Fruit fly (Drosophila melanogaster) ovary, adult (tissue): ENCODE results near the gene CG14262.

Experiments used
- CG17801 ChIP-seq: fragments of 200-800 bp; optimal IDR thresholded peaks from 2 replicates; lab custom pipeline; 2019; ENCODE audit warnings: missing biosample characterization, mild to moderate bottlenecking, missing genetic modification characterization, moderate library complexity; ENCODE audit not compliant: partially characterized antibody

The CG14262 gene

dm6 chr3R:27238438-27239301 is 26.6 kb downstream of the CG14262 start, which contains the start of the genes CG31064 and PolA2:
Gene CG31064, minus strand, starts transcription at chr3R:27239085.
Gene PolA2, plus strand, starts transcription at chr3R:27239163.
- TF ChIP-seq CG17801 (GFP tag; lab: Kevin White, UChicago) = peak; percentile 5

dm6 chr3R:27237980-27238379 is 27.2 kb downstream of the CG14262 start:
- no peak for TF ChIP-seq CG17801 (GFP tag; lab: Kevin White, UChicago)

dm6 chr3R:27233398-27233797 is 31.8 kb downstream of the CG14262 start, which contains the start of gene CG31068:
Gene CG31068, plus strand, starts transcription at chr3R:27233698.
- no peak for TF ChIP-seq CG17801 (GFP tag; lab: Kevin White, UChicago)

dm6 chr3R:27229368-27229767 is 35.9 kb downstream of the CG14262 start, which contains the start of gene CG42814:
Gene CG42814, minus strand, starts transcription at chr3R:27229468.
- TF ChIP-seq CG17801 (GFP tag; lab: Kevin White, UChicago) = no peak

dm6 chr3R:27228342-27228741 is 36.9 kb downstream of the CG14262 start, which contains the start of gene CG42813:
Gene CG42813, minus strand, starts transcription at chr3R:27228561.
- no peak for TF ChIP-seq CG17801 (GFP tag; lab: Kevin White, UChicago)

- no peak for TF ChIP-seq CG17801 (GFP tag; lab: Kevin White, UChicago)
Measured at dm6 chr3R:27226080-27226648, 39.1 kb downstream of the CG14262 start.

dm6 chr3R:27225490-27225889 is 39.7 kb downstream of the CG14262 start:
- no peak for TF ChIP-seq CG17801 (GFP tag; lab: Kevin White, UChicago)

- TF ChIP-seq CG17801 (GFP tag; lab: Kevin White, UChicago) = no peak
Measured at dm6 chr3R:27224727-27225126, 40.5 kb downstream of the CG14262 start.

dm6 chr3R:27223012-27223411 is 42.2 kb downstream of the CG14262 start:
- no peak for TF ChIP-seq CG17801 (GFP tag; lab: Kevin White, UChicago)

- TF ChIP-seq CG17801 (GFP tag; lab: Kevin White, UChicago) = no peak
Measured at dm6 chr3R:27222013-27222673, 43.1 kb downstream of the CG14262 start.

dm6 chr3R:27220829-27221463 is 44.3 kb downstream of the CG14262 start:
- TF ChIP-seq CG17801 (GFP tag; lab: Kevin White, UChicago) = no peak

dm6 chr3R:27218814-27219213 is 46.4 kb downstream of the CG14262 start:
- no peak for TF ChIP-seq CG17801 (GFP tag; lab: Kevin White, UChicago)

- no peak for TF ChIP-seq CG17801 (GFP tag; lab: Kevin White, UChicago)
Measured at dm6 chr3R:27218288-27218687, 46.9 kb downstream of the CG14262 start.

- TF ChIP-seq CG17801 (GFP tag; lab: Kevin White, UChicago) = no peak
Measured at dm6 chr3R:27217465-27218059, 47.7 kb downstream of the CG14262 start.
